Worm (Caenorhabditis elegans): ENCODE measurements around the gene cht-6.

ce11 chrV:6456903-6457302, 42.1 kb downstream of the cht-6 start:
- no peak for TF ChIP-seq W03F9.2 (tag; optimal IDR thresholded peaks at IDR 0.05)
- TF ChIP-seq him-1 (tag; optimal IDR thresholded peaks at IDR 0.05) = no peak

All from whole organism, L4/young adult.